Fruit fly (Drosophila melanogaster) whole organism, embryonic: ENCODE results near the gene CAH16.
A peak's percentile ranks its signal among the peaks of the same experiment; 100 is the strongest.

Experiments
- B-H2 ChIP-seq: fragments of 200-800 bp; sonication (Bioruptor generic); optimal IDR thresholded peaks from 2 replicates; lab custom pipeline; 2018; ENCODE audit warnings: missing biosample characterization, mild to moderate bottlenecking, missing genetic modification characterization
- CG10321 ChIP-seq: fragments of 200-800 bp; sonication (Bioruptor generic); IDR thresholded peaks from 2 replicates; pipeline ENCODE4 v1.3.6; 2022; ENCODE audit warnings: missing biosample characterization, missing genetic modification characterization
- CG11398 ChIP-seq: fragments of 200-800 bp; sonication (Bioruptor generic); optimal IDR thresholded peaks from 2 replicates; lab custom pipeline; 2016; ENCODE audit warnings: missing biosample characterization, missing genetic modification characterization
- CG12769 ChIP-seq: fragments of 200-800 bp; sonication (Bioruptor generic); optimal IDR thresholded peaks from 2 replicates; lab custom pipeline; 2019; ENCODE audit warnings: missing biosample characterization, mild to moderate bottlenecking, missing genetic modification characterization, moderate library complexity
- CG1602 ChIP-seq: fragments of 200-800 bp; sonication (Bioruptor generic); optimal IDR thresholded peaks from 3 replicates; lab custom pipeline; 2016; ENCODE audit warnings: missing biosample characterization, missing genetic modification characterization
- CG1832 ChIP-seq: fragments of 200-800 bp; sonication (Bioruptor generic); optimal IDR thresholded peaks from 2 replicates; lab custom pipeline; 2017; ENCODE audit warnings: missing biosample characterization, mild to moderate bottlenecking, missing genetic modification characterization, inconsistent platforms
- CG18764 ChIP-seq: fragments of 200-800 bp; sonication (Bioruptor generic); optimal IDR thresholded peaks from 3 replicates; lab custom pipeline; 2016; ENCODE audit warnings: missing biosample characterization, missing genetic modification characterization
- CG2889 ChIP-seq: fragments of 200-800 bp; sonication (Bioruptor generic); IDR thresholded peaks from 3 replicates; pipeline ENCODE4 v1.3.6; 2022; ENCODE audit warnings: missing biosample characterization, missing genetic modification characterization
- CG3065 ChIP-seq: fragments of 200-800 bp; sonication (Bioruptor generic); optimal IDR thresholded peaks from 2 replicates; lab custom pipeline; 2016; ENCODE audit warnings: missing biosample characterization, missing genetic modification characterization
- CG3726 ChIP-seq: fragments of 200-800 bp; sonication (Bioruptor generic); IDR thresholded peaks from 3 replicates; pipeline ENCODE4, ENCODE4 v1.3.6; 2022; ENCODE audit warnings: missing biosample characterization, missing genetic modification characterization
- CG4854 ChIP-seq: fragments of 200-800 bp; sonication (Bioruptor generic); optimal IDR thresholded peaks from 2 replicates; lab custom pipeline; 2016; ENCODE audit warnings: missing biosample characterization, missing genetic modification characterization, inconsistent platforms
- CG5953 ChIP-seq: fragments of 200-800 bp; sonication (Bioruptor generic); IDR thresholded peaks from 2 replicates; pipeline ENCODE4 v1.3.6; 2022; ENCODE audit warnings: missing biosample characterization, missing genetic modification characterization
- CG6175 ChIP-seq: fragments of 200-800 bp; sonication (Bioruptor generic); IDR thresholded peaks from 3 replicates; pipeline ENCODE4 v1.3.6; 2022; ENCODE audit warnings: missing biosample characterization, missing genetic modification characterization
- CG7372 ChIP-seq: fragments of 200-800 bp; sonication (Bioruptor generic); IDR thresholded peaks from 2 replicates; pipeline ENCODE4 v1.3.6; 2022; ENCODE audit warnings: missing biosample characterization, missing genetic modification characterization
- CG8944 ChIP-seq: fragments of 200-800 bp; sonication (Bioruptor generic); optimal IDR thresholded peaks from 3 replicates; lab custom pipeline; 2016; ENCODE audit warnings: missing biosample characterization, missing genetic modification characterization
- Camta ChIP-seq: fragments of 200-800 bp; sonication (Bioruptor generic); optimal IDR thresholded peaks from 2 replicates; lab custom pipeline; 2016; ENCODE audit warnings: missing biosample characterization, missing genetic modification characterization
- Dfd ChIP-seq, 2 experiments: fragments of >200 bp; optimal IDR thresholded peaks; 2 replicates each; lab custom pipeline; 2017; ENCODE audit warnings: missing biosample characterization in 2 of 2, missing genetic modification characterization in 2 of 2
- Dip3 ChIP-seq: fragments of 200-800 bp; sonication (Bioruptor generic); optimal IDR thresholded peaks from 3 replicates; lab custom pipeline; 2016; ENCODE audit warnings: missing biosample characterization, missing genetic modification characterization
- Dll ChIP-seq: fragments of 200-800 bp; sonication (Bioruptor generic); IDR thresholded peaks from 4 replicates; pipeline ENCODE4 v1.3.6; 2022; ENCODE audit warnings: missing biosample characterization, missing genetic modification characterization; ENCODE audit not compliant: partially characterized antibody
- Doc3 ChIP-seq: fragments of 200-800 bp; sonication (Bioruptor generic); IDR thresholded peaks from 3 replicates; pipeline ENCODE4 v1.3.6; 2022; ENCODE audit warnings: missing biosample characterization, missing genetic modification characterization; ENCODE audit not compliant: partially characterized antibody
- Fer3 ChIP-seq: fragments of 200-800 bp; sonication (Bioruptor generic); optimal IDR thresholded peaks from 2 replicates; lab custom pipeline; 2018; ENCODE audit warnings: missing biosample characterization, mild to moderate bottlenecking, missing genetic modification characterization, moderate library complexity
- Hand ChIP-seq: fragments of 200-800 bp; sonication (Bioruptor generic); optimal IDR thresholded peaks from 2 replicates; lab custom pipeline; 2017; ENCODE audit warnings: mild to moderate bottlenecking, missing biosample characterization, missing genetic modification reagents, missing genetic modification characterization
- Kr ChIP-seq: fragments of 200-800 bp; sonication (Bioruptor generic); optimal IDR thresholded peaks from 2 replicates; lab custom pipeline; 2017; ENCODE audit warnings: missing biosample characterization, mild to moderate bottlenecking, missing genetic modification characterization
- NC2β ChIP-seq: fragments of 200-800 bp; sonication (Bioruptor generic); optimal IDR thresholded peaks from 2 replicates; lab custom pipeline; 2016; ENCODE audit warnings: missing biosample characterization, missing genetic modification characterization
- Nf-YB ChIP-seq: fragments of 200-800 bp; sonication (Bioruptor generic); optimal IDR thresholded peaks from 3 replicates; lab custom pipeline; 2019; ENCODE audit warnings: missing biosample characterization, mild to moderate bottlenecking, missing genetic modification characterization, moderate library complexity
- Optix ChIP-seq: fragments of 200-800 bp; sonication (Bioruptor generic); IDR thresholded peaks from 3 replicates; pipeline ENCODE4 v1.3.6; 2022; ENCODE audit warnings: missing biosample characterization, missing genetic modification characterization
- Poxn ChIP-seq: fragments of 200-800 bp; sonication (Bioruptor generic); IDR thresholded peaks from 2 replicates; pipeline ENCODE4 v1.3.6; 2022; ENCODE audit warnings: missing biosample characterization, missing genetic modification characterization
- Sry-β ChIP-seq: fragments of 200-800 bp; sonication (Bioruptor generic); optimal IDR thresholded peaks from 2 replicates; lab custom pipeline; 2018; ENCODE audit warnings: missing biosample characterization, mild to moderate bottlenecking, missing genetic modification characterization, moderate library complexity
- Sry-δ ChIP-seq: fragments of 200-800 bp; sonication (Bioruptor generic); optimal IDR thresholded peaks from 2 replicates; lab custom pipeline; 2016; ENCODE audit warnings: missing biosample characterization, missing genetic modification characterization
- Trl ChIP-seq, 3 experiments: fragments of >200 bp in 2 of 3; fragments of 200-800 bp in 1 of 3; sonication (Bioruptor generic) in 1 of 3; optimal IDR thresholded peaks; 2 replicates in 1 of 3; 3 replicates in 2 of 3; lab custom pipeline; 2016 to 2017; ENCODE audit warnings: missing biosample characterization in 1 of 3, missing genetic modification characterization in 1 of 3
- ara ChIP-seq: fragments of 200-800 bp; sonication (Bioruptor generic); IDR thresholded peaks from 2 replicates; pipeline ENCODE4 v1.3.6; 2022; ENCODE audit warnings: missing biosample characterization, missing genetic modification characterization
- ash1 ChIP-seq: fragments of 200-800 bp; sonication (Bioruptor generic); optimal IDR thresholded peaks from 2 replicates; lab custom pipeline; 2018; ENCODE audit warnings: missing biosample characterization, mild to moderate bottlenecking, missing genetic modification characterization
- en ChIP-seq: fragments of 200-800 bp; sonication (Bioruptor generic); optimal IDR thresholded peaks from 2 replicates; lab custom pipeline; 2016; ENCODE audit warnings: missing biosample characterization, missing genetic modification characterization
- gcm2 ChIP-seq: fragments of 200-800 bp; sonication (Bioruptor generic); optimal IDR thresholded peaks from 2 replicates; lab custom pipeline; 2016; ENCODE audit warnings: missing biosample characterization, missing genetic modification characterization
- her ChIP-seq: fragments of 200-800 bp; sonication (Bioruptor generic); optimal IDR thresholded peaks from 2 replicates; lab custom pipeline; 2016; ENCODE audit warnings: missing biosample characterization, missing genetic modification characterization
- jigr1 ChIP-seq: fragments of 200-800 bp; sonication (Bioruptor generic); IDR thresholded peaks from 3 replicates; pipeline ENCODE4 v1.3.6; 2022; ENCODE audit warnings: missing biosample characterization, missing genetic modification characterization
- ken ChIP-seq: fragments of 200-800 bp; sonication (Bioruptor generic); IDR thresholded peaks from 3 replicates; pipeline ENCODE4 v1.3.6; 2022; ENCODE audit warnings: missing biosample characterization, missing genetic modification characterization
- kni ChIP-seq: fragments of 200-800 bp; sonication (Bioruptor generic); optimal IDR thresholded peaks from 3 replicates; lab custom pipeline; 2017; ENCODE audit warnings: mild to moderate bottlenecking, missing biosample characterization, missing genetic modification reagents, missing genetic modification characterization
- lilli ChIP-seq: fragments of 200-800 bp; sonication (Bioruptor generic); optimal IDR thresholded peaks from 3 replicates; lab custom pipeline; 2016; ENCODE audit warnings: missing biosample characterization, missing genetic modification characterization
- lmd ChIP-seq: fragments of 200-800 bp; sonication (Bioruptor generic); IDR thresholded peaks from 2 replicates; pipeline ENCODE4 v1.3.6; 2022; ENCODE audit warnings: missing biosample characterization, missing genetic modification characterization
- lola ChIP-seq, 3 experiments: fragments of >200 bp in 2 of 3; fragments of 200-800 bp in 1 of 3; sonication (Bioruptor generic) in 1 of 3; optimal IDR thresholded peaks; 2 replicates each; lab custom pipeline; 2017 to 2019; ENCODE audit warnings: missing biosample characterization in 3 of 3, missing genetic modification characterization in 3 of 3, mild to moderate bottlenecking in 1 of 3, moderate library complexity in 1 of 3
- oc ChIP-seq: fragments of 200-800 bp; sonication (Bioruptor generic); optimal IDR thresholded peaks from 2 replicates; lab custom pipeline; 2018; ENCODE audit warnings: missing biosample characterization, mild to moderate bottlenecking, missing genetic modification characterization, moderate library complexity
- onecut ChIP-seq: fragments of 200-800 bp; sonication (Bioruptor generic); IDR thresholded peaks from 2 replicates; pipeline ENCODE4 v1.3.6; 2022; ENCODE audit warnings: missing biosample characterization, missing genetic modification characterization
- pum ChIP-seq: fragments of 200-800 bp; sonication (Bioruptor generic); optimal IDR thresholded peaks from 2 replicates; lab custom pipeline; 2016; ENCODE audit warnings: missing biosample characterization, missing genetic modification characterization
- row ChIP-seq: fragments of 200-800 bp; sonication (Bioruptor generic); IDR thresholded peaks from 3 replicates; pipeline ENCODE4 v1.3.6; 2022; ENCODE audit warnings: missing biosample characterization, missing genetic modification characterization
- sqz ChIP-seq: fragments of 200-800 bp; sonication (Bioruptor generic); optimal IDR thresholded peaks from 3 replicates; lab custom pipeline; 2018; ENCODE audit warnings: missing biosample characterization, mild to moderate bottlenecking, missing genetic modification characterization
- usp ChIP-seq: fragments of >200 bp; optimal IDR thresholded peaks from 2 replicates; lab custom pipeline; 2017; ENCODE audit warnings: missing biosample characterization, missing genetic modification characterization
- vnd ChIP-seq: fragments of 200-800 bp; sonication (Bioruptor generic); IDR thresholded peaks from 3 replicates; pipeline ENCODE4 v1.3.6; 2022; ENCODE audit warnings: missing biosample characterization, missing genetic modification characterization; ENCODE audit not compliant: partially characterized antibody
- zf30C ChIP-seq: fragments of 200-800 bp; sonication (Bioruptor generic); optimal IDR thresholded peaks from 3 replicates; lab custom pipeline; 2018; ENCODE audit warnings: missing biosample characterization, mild to moderate bottlenecking, missing genetic modification characterization

The CAH16 gene

DNA sequence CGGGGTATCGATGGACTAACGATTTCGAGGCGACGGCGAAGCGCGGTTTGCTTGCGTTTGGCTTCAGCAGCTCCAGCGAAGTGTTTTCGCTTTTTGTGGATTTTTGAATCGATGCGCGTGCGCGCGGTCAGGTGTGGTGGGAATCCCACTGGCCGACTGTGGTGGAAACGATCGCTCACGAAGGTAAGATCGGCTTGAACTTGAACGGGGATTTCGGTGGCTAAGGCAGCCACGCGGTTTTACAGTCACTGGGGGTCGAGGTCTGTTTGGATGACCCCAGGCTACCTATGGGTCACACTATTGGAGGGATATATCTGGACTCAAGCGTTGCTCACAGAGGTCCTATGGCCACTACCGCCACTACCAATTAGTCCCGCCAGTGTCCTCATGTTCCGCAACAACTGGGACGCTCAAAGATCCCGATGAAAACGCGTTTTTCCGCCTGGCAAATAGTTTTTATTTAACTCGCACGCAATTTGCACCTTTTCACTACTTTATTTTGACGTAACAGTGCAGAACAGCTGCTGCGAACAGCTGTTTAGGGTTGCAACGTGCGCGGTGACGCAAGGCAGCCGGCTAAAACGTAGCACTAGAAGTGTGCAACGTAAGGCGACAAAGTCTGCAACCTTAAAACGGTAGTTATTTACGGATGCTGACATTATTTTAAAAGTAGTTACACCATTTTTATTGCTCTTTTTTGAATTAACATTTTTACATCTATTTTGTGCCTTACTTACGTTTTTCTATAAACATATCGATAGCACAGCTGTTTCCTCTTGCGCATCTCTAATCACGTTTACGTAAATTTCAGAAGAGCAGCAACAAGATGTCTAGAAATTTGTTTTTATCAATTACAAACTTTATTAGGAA lies 7.7 kb upstream of the CAH16 start, which contains the start of the genes qless and mRpL32 (continued):
- TF ChIP-seq en (GFP tag; lab: Kevin White, UChicago) (no peak), Dfd (GFP tag; optimal IDR thresholded peaks at IDR 0.05; lab: Kevin White, UChicago) (no peak), B-H2 (GFP tag; lab: Kevin White, UChicago) (peak; percentile 30), Fer3 (no peak), Camta (peak; percentile 58), CG12769 (peak; percentile 31), CG7372 (GFP tag; lab: Robert Waterston, UW) (peak; percentile 79), ash1 (no peak), lilli (GFP tag; lab: Kevin White, UChicago) (peak; percentile 70), Dip3 (GFP tag; lab: Kevin White, UChicago) (peak; percentile 19), CG1832 (GFP tag; lab: Kevin White, UChicago) (no peak), CG5953 (GFP tag; lab: Robert Waterston, UW) (no peak), vnd (peak; percentile 64), CG18764 (peak; percentile 79), oc (tag; lab: Kevin White, UChicago) (no peak), CG3065 (no peak), Sry-β (GFP tag; lab: Kevin White, UChicago) (peak; percentile 21), Optix (GFP tag; lab: Robert Waterston, UW) (no peak), CG11398 (GFP tag; lab: Kevin White, UChicago) (no peak), Nf-YB (GFP tag; lab: Kevin White, UChicago) (no peak), CG3726 (GFP tag; lab: Robert Waterston, UW) (peak; percentile 71; the same call in 1 of the 3 replicates), sqz (GFP tag; lab: Kevin White, UChicago) (no peak), pum (GFP tag; lab: Kevin White, UChicago) (peak; percentile 73), gcm2 (GFP tag; lab: Kevin White, UChicago) (no peak), ken (peak; percentile 73), Trl (optimal IDR thresholded peaks at IDR 0.05; lab: Kevin White, UChicago) (no peak), Trl (GFP tag; optimal IDR thresholded peaks at IDR 0.05; lab: Kevin White, UChicago) (peak; percentile 77), CG10321 (GFP tag; lab: Robert Waterston, UW) (no peak), her (no peak), jigr1 (GFP tag; lab: Robert Waterston, UW) (no peak), Hand (GFP tag; lab: Kevin White, UChicago) (no peak), Kr (no peak), usp (GFP tag; lab: Kevin White, UChicago) (no peak), Sry-δ (GFP tag; lab: Kevin White, UChicago) (peak; percentile 94), CG1602 (GFP tag; lab: Kevin White, UChicago) (peak; percentile 8), CG4854 (GFP tag; lab: Kevin White, UChicago) (peak; percentile 48), CG2889 (GFP tag; lab: Robert Waterston, UW) (no peak), ara (GFP tag; lab: Robert Waterston, UW) (peak; percentile 94), Doc3 (GFP tag; lab: Robert Waterston, UW) (peak; percentile 86), NC2β (GFP tag; lab: Kevin White, UChicago) (peak; percentile 25), kni (GFP tag; lab: Kevin White, UChicago) (peak; percentile 24), zf30C (GFP tag; lab: Kevin White, UChicago) (no peak), Poxn (no peak), row (GFP tag; lab: Robert Waterston, UW) (peak; percentile 75), CG6175 (GFP tag; lab: Robert Waterston, UW) (no peak), lmd (GFP tag; lab: Robert Waterston, UW) (peak; percentile 82), CG8944 (GFP tag; lab: Kevin White, UChicago) (peak; percentile 72), lola (GFP tag; optimal IDR thresholded peaks at IDR 0.05; lab: Kevin White, UChicago) (peak in 1 of 3 experiments; percentile 34), onecut (GFP tag; lab: Robert Waterston, UW) (peak; percentile 15; the same call in 1 of the 2 replicates), Dll (GFP tag; lab: Robert Waterston, UW) (peak; percentile 92)
